Fruit fly (Drosophila melanogaster) whole organism, embryonic: ENCODE results near the gene CG33969.
A peak's percentile ranks its signal among the peaks of the same experiment; 100 is the strongest.

Experiments used
- Ada2b ChIP-seq: fragments of 200-800 bp; sonication (Bioruptor generic); IDR thresholded peaks from 2 replicates; pipeline ENCODE4 v1.3.6; 2022; ENCODE audit warnings: missing biosample characterization, missing genetic modification characterization
- CG10267 ChIP-seq: fragments of 200-800 bp; sonication (Bioruptor generic); optimal IDR thresholded peaks from 2 replicates; lab custom pipeline; 2018; ENCODE audit warnings: missing biosample characterization, mild to moderate bottlenecking, missing genetic modification characterization, moderate library complexity
- CG10274 ChIP-seq: fragments of 200-800 bp; sonication (Bioruptor generic); optimal IDR thresholded peaks from 3 replicates; lab custom pipeline; 2017; ENCODE audit warnings: missing biosample characterization, mild to moderate bottlenecking, missing genetic modification characterization
- CG12071 ChIP-seq: fragments of 200-800 bp; sonication (Bioruptor generic); optimal IDR thresholded peaks from 3 replicates; lab custom pipeline; 2018; ENCODE audit warnings: missing biosample characterization, mild to moderate bottlenecking, missing genetic modification characterization
- CG13894 ChIP-seq: fragments of 200-800 bp; sonication (Bioruptor generic); optimal IDR thresholded peaks from 3 replicates; lab custom pipeline; 2018; ENCODE audit warnings: missing biosample characterization, mild to moderate bottlenecking, missing genetic modification characterization, moderate library complexity
- CG14860 ChIP-seq: fragments of 200-800 bp; sonication (Bioruptor generic); IDR thresholded peaks from 3 replicates; pipeline ENCODE4 v1.3.6; 2022; ENCODE audit warnings: missing biosample characterization, missing genetic modification characterization; ENCODE audit not compliant: partially characterized antibody
- CG15479 ChIP-seq: fragments of 200-800 bp; sonication (Bioruptor generic); optimal IDR thresholded peaks from 3 replicates; lab custom pipeline; 2019; ENCODE audit warnings: missing biosample characterization, mild to moderate bottlenecking, missing genetic modification characterization, moderate library complexity
- CG1647 ChIP-seq: fragments of 200-800 bp; sonication (Bioruptor generic); optimal IDR thresholded peaks from 3 replicates; lab custom pipeline; 2016; ENCODE audit warnings: missing biosample characterization, missing genetic modification characterization
- CG18011 ChIP-seq: fragments of 200-800 bp; sonication (Bioruptor generic); optimal IDR thresholded peaks from 2 replicates; lab custom pipeline; 2017; ENCODE audit warnings: missing biosample characterization, missing genetic modification characterization, mild to moderate bottlenecking, moderate library complexity, missing genotype
- CG2116 ChIP-seq: fragments of 200-800 bp; sonication (Bioruptor generic); optimal IDR thresholded peaks from 3 replicates; lab custom pipeline; 2018; ENCODE audit warnings: missing biosample characterization, mild to moderate bottlenecking, missing genetic modification characterization
- CG2199 ChIP-seq: fragments of 200-800 bp; sonication (Bioruptor generic); IDR thresholded peaks from 3 replicates; pipeline ENCODE4 v1.3.6; 2022; ENCODE audit warnings: missing biosample characterization, missing genetic modification characterization
- CG30403 ChIP-seq: fragments of 200-800 bp; sonication (Bioruptor generic); optimal IDR thresholded peaks from 3 replicates; lab custom pipeline; 2016; ENCODE audit warnings: missing biosample characterization, missing genetic modification characterization
- CG3281 ChIP-seq: fragments of 200-800 bp; sonication (Bioruptor generic); optimal IDR thresholded peaks from 3 replicates; lab custom pipeline; 2017; ENCODE audit warnings: missing biosample characterization, mild to moderate bottlenecking, missing genetic modification characterization
- CG4404 ChIP-seq: fragments of 200-800 bp; sonication (Bioruptor generic); IDR thresholded peaks from 2 replicates; pipeline ENCODE4 v1.3.6; 2022; ENCODE audit warnings: missing biosample characterization, missing genetic modification characterization
- CG4424 ChIP-seq: fragments of 200-800 bp; sonication (Bioruptor generic); optimal IDR thresholded peaks from 3 replicates; lab custom pipeline; 2016; ENCODE audit warnings: missing biosample characterization, missing genetic modification characterization
- CG5245 ChIP-seq: fragments of 200-800 bp; sonication (Bioruptor generic); optimal IDR thresholded peaks from 3 replicates; lab custom pipeline; 2016; ENCODE audit warnings: missing biosample characterization, missing genetic modification characterization
- CG6254 ChIP-seq: fragments of 200-800 bp; sonication (Bioruptor generic); optimal IDR thresholded peaks from 3 replicates; lab custom pipeline; 2017; ENCODE audit warnings: mild to moderate bottlenecking, missing biosample characterization, missing genetic modification reagents, missing genetic modification characterization
- CG6272 ChIP-seq: fragments of 200-800 bp; sonication (Bioruptor generic); IDR thresholded peaks from 2 replicates; pipeline ENCODE4 v1.3.6; 2022; ENCODE audit warnings: missing biosample characterization, missing genetic modification characterization
- CG6854 ChIP-seq: fragments of 200-800 bp; sonication (Bioruptor generic); optimal IDR thresholded peaks from 3 replicates; lab custom pipeline; 2017; ENCODE audit warnings: missing biosample characterization, mild to moderate bottlenecking, missing genetic modification characterization
- CG8359 ChIP-seq: fragments of 200-800 bp; sonication (Bioruptor generic); optimal IDR thresholded peaks from 2 replicates; lab custom pipeline; 2017; ENCODE audit warnings: missing biosample characterization, mild to moderate bottlenecking, missing genetic modification characterization, borderline replicate concordance
- CG9817 ChIP-seq: fragments of 200-800 bp; sonication (Bioruptor generic); optimal IDR thresholded peaks from 2 replicates; lab custom pipeline; 2018; ENCODE audit warnings: missing biosample characterization, mild to moderate bottlenecking, missing genetic modification characterization, moderate library complexity
- Dll ChIP-seq: fragments of 200-800 bp; sonication (Bioruptor generic); IDR thresholded peaks from 4 replicates; pipeline ENCODE4 v1.3.6; 2022; ENCODE audit warnings: missing biosample characterization, missing genetic modification characterization; ENCODE audit not compliant: partially characterized antibody
- Dref ChIP-seq: fragments of 200-800 bp; sonication (Bioruptor generic); IDR thresholded peaks from 2 replicates; pipeline ENCODE4 v1.3.6; 2022; ENCODE audit warnings: missing biosample characterization, missing genetic modification characterization
- Ets65A ChIP-seq: fragments of 200-800 bp; sonication (Bioruptor generic); peaks from one replicate; lab custom pipeline; 2016; ENCODE audit warnings: missing biosample characterization, missing genetic modification characterization
- HHEX ChIP-seq: fragments of 200-800 bp; sonication (Bioruptor generic); optimal IDR thresholded peaks from 3 replicates; lab custom pipeline; 2017; ENCODE audit warnings: missing biosample characterization, mild to moderate bottlenecking, missing genetic modification characterization, missing genetic modification reagents
- Lhr ChIP-seq: fragments of 200-800 bp; sonication (Bioruptor generic); optimal IDR thresholded peaks from 3 replicates; lab custom pipeline; 2017; ENCODE audit warnings: mild to moderate bottlenecking, missing biosample characterization, missing genetic modification reagents, missing genetic modification characterization
- Mad ChIP-seq: fragments of 200-800 bp; sonication (Bioruptor generic); optimal IDR thresholded peaks from 2 replicates; lab custom pipeline; 2016; ENCODE audit warnings: missing biosample characterization, missing genetic modification characterization
- Optix ChIP-seq: fragments of 200-800 bp; sonication (Bioruptor generic); IDR thresholded peaks from 3 replicates; pipeline ENCODE4 v1.3.6; 2022; ENCODE audit warnings: missing biosample characterization, missing genetic modification characterization
- Six4 ChIP-seq: fragments of 200-800 bp; sonication (Bioruptor generic); optimal IDR thresholded peaks from 2 replicates; lab custom pipeline; 2016; ENCODE audit warnings: missing biosample characterization, missing genetic modification characterization
- Sox102F ChIP-seq: fragments of 200-800 bp; sonication (Bioruptor generic); optimal IDR thresholded peaks from 2 replicates; lab custom pipeline; 2018; ENCODE audit warnings: missing biosample characterization, mild to moderate bottlenecking, missing genetic modification characterization, moderate library complexity
- Ssrp ChIP-seq: fragments of 200-800 bp; sonication (Bioruptor generic); optimal IDR thresholded peaks from 2 replicates; lab custom pipeline; 2018; ENCODE audit warnings: missing biosample characterization, mild to moderate bottlenecking, missing genetic modification characterization, moderate library complexity
- bcd ChIP-seq: fragments of 200-800 bp; sonication (Bioruptor generic); optimal IDR thresholded peaks from 2 replicates; lab custom pipeline; 2017; ENCODE audit warnings: missing biosample characterization, mild to moderate bottlenecking, missing genetic modification characterization
- caup ChIP-seq: fragments of 200-800 bp; sonication (Bioruptor generic); optimal IDR thresholded peaks from 3 replicates; lab custom pipeline; 2017; ENCODE audit warnings: missing biosample characterization, mild to moderate bottlenecking, missing genetic modification characterization, moderate library complexity; ENCODE audit not compliant: severe bottlenecking
- fru ChIP-seq: fragments of >200 bp; optimal IDR thresholded peaks from 2 replicates; lab custom pipeline; 2017
- gcm2 ChIP-seq: fragments of 200-800 bp; sonication (Bioruptor generic); optimal IDR thresholded peaks from 2 replicates; lab custom pipeline; 2016; ENCODE audit warnings: missing biosample characterization, missing genetic modification characterization
- gem ChIP-seq: fragments of 200-800 bp; sonication (Bioruptor generic); optimal IDR thresholded peaks from 2 replicates; lab custom pipeline; 2019; ENCODE audit warnings: missing biosample characterization, mild to moderate bottlenecking, missing genetic modification characterization, moderate library complexity
- grn ChIP-seq: fragments of 200-800 bp; sonication (Bioruptor generic); optimal IDR thresholded peaks from 3 replicates; lab custom pipeline; 2017; ENCODE audit warnings: missing biosample characterization, missing genetic modification characterization
- hkb ChIP-seq, 2 experiments: fragments of 200-800 bp in 1 of 2; fragments of >200 bp in 1 of 2; sonication (Bioruptor generic) in 1 of 2; IDR thresholded peaks in 1 of 2; optimal IDR thresholded peaks in 1 of 2; 2 replicates each; pipeline versions ENCODE4 v1.3.6 to Lab custom; 2017 to 2022; ENCODE audit warnings: missing biosample characterization in 1 of 2, missing genetic modification characterization in 1 of 2
- knrl ChIP-seq: fragments of 200-800 bp; sonication (Bioruptor generic); IDR thresholded peaks from 3 replicates; pipeline ENCODE4 v1.3.6; 2022; ENCODE audit warnings: missing biosample characterization, missing genetic modification characterization; ENCODE audit not compliant: partially characterized antibody
- lilli ChIP-seq: fragments of 200-800 bp; sonication (Bioruptor generic); optimal IDR thresholded peaks from 3 replicates; lab custom pipeline; 2016; ENCODE audit warnings: missing biosample characterization, missing genetic modification characterization
- luna ChIP-seq: fragments of 200-800 bp; sonication (Bioruptor generic); optimal IDR thresholded peaks from 2 replicates; lab custom pipeline; 2016; ENCODE audit warnings: missing biosample characterization, missing genetic modification characterization
- mam ChIP-seq: fragments of 200-800 bp; sonication (Bioruptor generic); optimal IDR thresholded peaks from 3 replicates; lab custom pipeline; 2016; ENCODE audit warnings: missing biosample characterization, missing genetic modification characterization
- prd ChIP-seq, 3 experiments: fragments of >200 bp in 2 of 3; fragments of 200-800 bp in 1 of 3; sonication (Bioruptor generic) in 1 of 3; optimal IDR thresholded peaks in 2 of 3; IDR thresholded peaks in 1 of 3; 2 replicates in 2 of 3; 3 replicates in 1 of 3; pipeline versions ENCODE4 v1.3.6 to Lab custom; 2017 to 2022; ENCODE audit warnings: missing biosample characterization in 1 of 3, missing genetic modification characterization in 1 of 3
- pum ChIP-seq: fragments of 200-800 bp; sonication (Bioruptor generic); optimal IDR thresholded peaks from 2 replicates; lab custom pipeline; 2016; ENCODE audit warnings: missing biosample characterization, missing genetic modification characterization
- sob ChIP-seq: fragments of 200-800 bp; sonication (Bioruptor generic); IDR thresholded peaks from 2 replicates; pipeline ENCODE4 v1.3.6; 2022; ENCODE audit warnings: missing biosample characterization, missing genetic modification characterization
- sqz ChIP-seq: fragments of 200-800 bp; sonication (Bioruptor generic); optimal IDR thresholded peaks from 3 replicates; lab custom pipeline; 2018; ENCODE audit warnings: missing biosample characterization, mild to moderate bottlenecking, missing genetic modification characterization
- ttk ChIP-seq: fragments of 200-800 bp; sonication (Bioruptor generic); IDR thresholded peaks from 2 replicates; pipeline ENCODE4 v2.1.2; 2022; ENCODE audit warnings: missing biosample characterization, missing genetic modification characterization
- usp ChIP-seq: fragments of >200 bp; optimal IDR thresholded peaks from 2 replicates; lab custom pipeline; 2017; ENCODE audit warnings: missing biosample characterization, missing genetic modification characterization

The CG33969 gene

dm6 chr3L:20401026-20401912 lies 7.9 kb upstream of the CG33969 start, which contains the start of gene trbl (continued):
- TF ChIP-seq CG2116 (GFP tag; lab: Kevin White, UChicago) (peak; percentile 73), sob (GFP tag; lab: Robert Waterston, UW) (no peak), CG10267 (tag; lab: Kevin White, UChicago) (peak; percentile 53), Mad (no peak), CG8359 (no peak), CG4404 (GFP tag; lab: Robert Waterston, UW) (no peak), Ada2b (GFP tag; lab: Robert Waterston, UW) (no peak), grn (GFP tag; lab: Kevin White, UChicago) (no peak), CG13894 (tag; lab: Kevin White, UChicago) (peak; percentile 79), gcm2 (no peak), CG12071 (GFP tag; lab: Kevin White, UChicago) (peak; percentile 58), CG6272 (GFP tag; lab: Robert Waterston, UW) (no peak), hkb (optimal IDR thresholded peaks at IDR 0.05; lab: Kevin White, UChicago) (no peak), hkb (GFP tag; IDR thresholded peaks at IDR 0.05; lab: Robert Waterston, UW) (peak; percentile 77), luna (GFP tag; lab: Kevin White, UChicago) (no peak), CG15479 (GFP tag; lab: Kevin White, UChicago) (peak; percentile 75), CG2199 (GFP tag; lab: Robert Waterston, UW) (peak; percentile 79; the same call in 1 of the 3 replicates), sqz (GFP tag; lab: Kevin White, UChicago) (no peak), CG18011 (GFP tag; lab: Kevin White, UChicago) (peak; percentile 20), CG14860 (GFP tag; lab: Robert Waterston, UW) (peak; percentile 75), CG1647 (GFP tag; lab: Kevin White, UChicago) (no peak), Dref (GFP tag; lab: Robert Waterston, UW) (no peak), lilli (GFP tag; lab: Kevin White, UChicago) (peak; percentile 8), bcd (GFP tag; lab: Kevin White, UChicago) (no peak), mam (GFP tag; lab: Kevin White, UChicago) (no peak), CG9817 (no peak), ttk (GFP tag; lab: Robert Waterston, UW) (no peak), knrl (GFP tag; lab: Robert Waterston, UW) (no peak; the same call in 2 of the 3 replicates), Ssrp (tag; lab: Kevin White, UChicago) (no peak), Ets65A (GFP tag; lab: Kevin White, UChicago) (no peak), CG30403 (no peak), CG6254 (GFP tag; lab: Kevin White, UChicago) (no peak), CG10274 (no peak), Dll (GFP tag; lab: Robert Waterston, UW) (0 out of 4 replicates have a peak, but pooled peaks have one; percentile 52), Lhr (no peak), caup (GFP tag; lab: Kevin White, UChicago) (peak; percentile 28), CG5245 (no peak), CG4424 (GFP tag; lab: Kevin White, UChicago) (peak; percentile 18), fru (lab: Kevin White, UChicago) (no peak), Optix (GFP tag; lab: Robert Waterston, UW) (no peak), gem (no peak), HHEX (GFP tag; lab: Kevin White, UChicago) (no peak), CG6854 (GFP tag; lab: Kevin White, UChicago) (peak; percentile 72), usp (GFP tag; lab: Kevin White, UChicago) (no peak), pum (no peak), prd (optimal IDR thresholded peaks at IDR 0.05; lab: Kevin White, UChicago) (no peak), prd (GFP tag; IDR thresholded peaks at IDR 0.05; lab: Robert Waterston, UW) (no peak), CG3281 (peak; percentile 47), Six4 (GFP tag; lab: Kevin White, UChicago) (no peak), Sox102F (GFP tag; lab: Kevin White, UChicago) (no peak)
